Worm (Caenorhabditis elegans) whole organism, L3 larva: ENCODE results near the gene F13H10.1.
A peak's percentile ranks its signal among the peaks of the same experiment; 100 is the strongest.

Experiments
- R02D3.7 ChIP-seq: fragments of 150-350 bp; optimal IDR thresholded peaks from 2 replicates; lab custom pipeline; 2014; ENCODE audit warnings: missing biosample characterization, missing genetic modification characterization
- aly-2 ChIP-seq: fragments of 150-350 bp; optimal IDR thresholded peaks from 2 replicates; lab custom pipeline; 2014; ENCODE audit warnings: missing biosample characterization, missing genetic modification characterization
- ama-1 ChIP-seq: fragments of 150-350 bp; optimal IDR thresholded peaks from 2 replicates; lab custom pipeline; 2018
- ceh-28 ChIP-seq: fragments of 150-350 bp; optimal IDR thresholded peaks from 2 replicates; lab custom pipeline; 2014; ENCODE audit warnings: missing biosample characterization, missing genetic modification reagents, missing genetic modification characterization
- ceh-82 ChIP-seq: fragments of 150-350 bp; optimal IDR thresholded peaks from 2 replicates; lab custom pipeline; 2014; ENCODE audit warnings: missing biosample characterization, missing genetic modification characterization
- ceh-9 ChIP-seq: sonication (generic microtip); optimal IDR thresholded peaks from 2 replicates; lab custom pipeline; 2018; ENCODE audit warnings: missing biosample characterization, missing genetic modification characterization
- daf-12 ChIP-seq: fragments of 150-350 bp; optimal IDR thresholded peaks from 2 replicates; lab custom pipeline; 2014; ENCODE audit warnings: missing biosample characterization, missing genetic modification reagents, missing genetic modification characterization
- egl-27 ChIP-seq: sonication (generic microtip); optimal IDR thresholded peaks from 4 replicates; lab custom pipeline; 2017; ENCODE audit warnings: missing biosample characterization, missing genetic modification reagents, missing genetic modification characterization
- egl-5 ChIP-seq: fragments of 150-350 bp; optimal IDR thresholded peaks from 2 replicates; lab custom pipeline; 2017; ENCODE audit warnings: missing biosample characterization, missing genetic modification reagents, missing genetic modification characterization, inconsistent platforms
- elt-2 ChIP-seq: sonication (generic microtip); optimal IDR thresholded peaks from 2 replicates; lab custom pipeline; 2016; ENCODE audit warnings: missing genetic modification reagents, mild to moderate bottlenecking, missing genetic modification characterization, missing compliant biosample characterization
- elt-3 ChIP-seq, 3 experiments: fragments of 150-350 bp in 1 of 3; sonication (generic microtip) in 2 of 3; optimal IDR thresholded peaks; 2 replicates in 2 of 3; 4 replicates in 1 of 3; lab custom pipeline; 2014 to 2017; ENCODE audit warnings: missing biosample characterization in 3 of 3, missing genetic modification characterization in 3 of 3
- eor-1 ChIP-seq, 2 experiments: fragments of 150-350 bp; optimal IDR thresholded peaks; 2 replicates each; lab custom pipeline; 2014 to 2018; ENCODE audit warnings: missing biosample characterization in 2 of 2, missing genetic modification characterization in 2 of 2
- fkh-10 ChIP-seq: sonication (generic microtip); optimal IDR thresholded peaks from 2 replicates; lab custom pipeline; 2017; ENCODE audit warnings: missing biosample characterization, missing genetic modification reagents, missing genetic modification characterization
- fkh-2 ChIP-seq: fragments of 150-350 bp; optimal IDR thresholded peaks from 2 replicates; lab custom pipeline; 2014; ENCODE audit warnings: missing biosample characterization, missing genetic modification reagents, missing genetic modification characterization
- fos-1 ChIP-seq: fragments of 150-350 bp; optimal IDR thresholded peaks from 2 replicates; lab custom pipeline; 2014; ENCODE audit warnings: missing biosample characterization, missing genetic modification characterization
- hmg-11 ChIP-seq: sonication (generic microtip); optimal IDR thresholded peaks from 2 replicates; lab custom pipeline; 2016; ENCODE audit warnings: missing genetic modification characterization, missing compliant biosample characterization
- jun-1 ChIP-seq: fragments of 150-350 bp; optimal IDR thresholded peaks from 2 replicates; lab custom pipeline; 2014; ENCODE audit warnings: missing biosample characterization, missing genetic modification reagents, missing genetic modification characterization
- lsy-12 ChIP-seq: sonication (generic microtip); optimal IDR thresholded peaks from 2 replicates; lab custom pipeline; 2016; ENCODE audit warnings: mild to moderate bottlenecking, missing genetic modification characterization, missing compliant biosample characterization
- mml-1 ChIP-seq: fragments of 150-350 bp; sonication (generic microtip); optimal IDR thresholded peaks from 3 replicates; lab custom pipeline; 2014; ENCODE audit warnings: missing biosample characterization, missing genetic modification characterization
- nfya-1 ChIP-seq: sonication (generic microtip); optimal IDR thresholded peaks from 2 replicates; lab custom pipeline; 2017; ENCODE audit warnings: missing genetic modification characterization, mild to moderate bottlenecking, missing compliant biosample characterization, antibody characterized with exemption, moderate library complexity; ENCODE audit not compliant: insufficient read depth
- nhr-12 ChIP-seq: fragments of 150-350 bp; optimal IDR thresholded peaks from 2 replicates; lab custom pipeline; 2014; ENCODE audit warnings: missing biosample characterization, missing genetic modification characterization
- nhr-23 ChIP-seq: fragments of 150-350 bp; optimal IDR thresholded peaks from 2 replicates; lab custom pipeline; 2014; ENCODE audit warnings: missing biosample characterization, missing genetic modification reagents, missing genetic modification characterization
- nhr-237 ChIP-seq: fragments of 150-350 bp; optimal IDR thresholded peaks from 2 replicates; lab custom pipeline; 2014; ENCODE audit warnings: missing biosample characterization, missing genetic modification characterization
- nhr-25 ChIP-seq: sonication (generic microtip); optimal IDR thresholded peaks from 2 replicates; lab custom pipeline; 2017; ENCODE audit warnings: missing biosample characterization, missing genetic modification characterization
- nhr-28 ChIP-seq: fragments of 150-350 bp; optimal IDR thresholded peaks from 2 replicates; lab custom pipeline; 2014; ENCODE audit warnings: missing biosample characterization, missing genetic modification characterization
- nhr-43 ChIP-seq: sonication (generic microtip); optimal IDR thresholded peaks from 2 replicates; lab custom pipeline; 2016; ENCODE audit warnings: mild to moderate bottlenecking, missing genetic modification characterization, missing compliant biosample characterization; ENCODE audit not compliant: poor library complexity, severe bottlenecking
- nhr-67 ChIP-seq: fragments of 150-350 bp; optimal IDR thresholded peaks from 2 replicates; lab custom pipeline; 2014; ENCODE audit warnings: missing biosample characterization, missing genetic modification characterization
- nhr-76 ChIP-seq: fragments of 150-350 bp; sonication (generic microtip); optimal IDR thresholded peaks from 5 replicates; lab custom pipeline; 2014; ENCODE audit warnings: missing biosample characterization, missing genetic modification characterization
- nhr-77 ChIP-seq: fragments of 150-350 bp; optimal IDR thresholded peaks from 2 replicates; lab custom pipeline; 2014; ENCODE audit warnings: missing biosample characterization, missing genetic modification characterization
- pha-4 ChIP-seq: fragments of 150-350 bp; optimal IDR thresholded peaks from 2 replicates; lab custom pipeline; 2014; ENCODE audit warnings: missing biosample characterization, missing genetic modification reagents, missing genetic modification characterization
- pqm-1 ChIP-seq: fragments of 150-350 bp; optimal IDR thresholded peaks from 2 replicates; lab custom pipeline; 2017; ENCODE audit warnings: missing biosample characterization, missing genetic modification characterization, inconsistent platforms
- sea-2 ChIP-seq: fragments of 150-350 bp; sonication (generic microtip); optimal IDR thresholded peaks from 4 replicates; lab custom pipeline; 2014; ENCODE audit warnings: missing biosample characterization, missing genetic modification reagents, missing genetic modification characterization
- snpc-4 ChIP-seq: fragments of 150-350 bp; optimal IDR thresholded peaks from 2 replicates; lab custom pipeline; 2014; ENCODE audit warnings: missing biosample characterization, missing genetic modification characterization
- tbx-2 ChIP-seq: sonication (generic microtip); optimal IDR thresholded peaks from 2 replicates; lab custom pipeline; 2016; ENCODE audit warnings: mild to moderate bottlenecking, missing genetic modification characterization, missing compliant biosample characterization
- ztf-11 ChIP-seq: fragments of 150-350 bp; optimal IDR thresholded peaks from 2 replicates; lab custom pipeline; 2014; ENCODE audit warnings: missing biosample characterization, missing genetic modification characterization
- ztf-4 ChIP-seq: fragments of 150-350 bp; optimal IDR thresholded peaks from 2 replicates; lab custom pipeline; 2014; ENCODE audit warnings: missing biosample characterization, missing genetic modification characterization

F13H10.1 gene

ce11 chrIV:11006868-11007267 lies 2.5 kb downstream of the F13H10.1 start:
- TF ChIP-seq ama-1 (lab: Kevin White, UChicago) = no peak
- TF ChIP-seq hmg-11 (tag; lab: Kevin White, UChicago) = no peak
- no peak for TF ChIP-seq sea-2 (GFP tag; lab: Kevin White, UChicago)
- no peak for TF ChIP-seq mml-1 (tag; lab: Kevin White, UChicago)
- no peak for TF ChIP-seq fkh-2 (tag; lab: Kevin White, UChicago)
- TF ChIP-seq elt-2 (tag; lab: Kevin White, UChicago) = no peak
- TF ChIP-seq fos-1 = no peak
- no peak for TF ChIP-seq nhr-77 (tag; lab: Kevin White, UChicago)
- no peak for TF ChIP-seq fkh-10 (GFP tag; lab: Kevin White, UChicago)
- TF ChIP-seq ztf-4 = no peak
- TF ChIP-seq nhr-28 (tag; lab: Kevin White, UChicago) = no peak
- TF ChIP-seq pqm-1 (tag; lab: Kevin White, UChicago) = no peak
- TF ChIP-seq nhr-12 (tag; lab: Kevin White, UChicago) = no peak
- no peak for TF ChIP-seq lsy-12 (tag; lab: Kevin White, UChicago)
- no peak for TF ChIP-seq ztf-11
- no peak for TF ChIP-seq nfya-1 (tag; lab: Kevin White, UChicago)
- no peak for TF ChIP-seq nhr-25 (tag; lab: Kevin White, UChicago)
- TF ChIP-seq tbx-2 (tag; lab: Kevin White, UChicago) = no peak
- no peak for TF ChIP-seq snpc-4 (tag; lab: Kevin White, UChicago)
- no peak for TF ChIP-seq daf-12 (tag; lab: Kevin White, UChicago)
- TF ChIP-seq, all 47 proteins: peak for 0

ce11 chrIV:11008255-11008654 lies 3.9 kb downstream of the F13H10.1 start:
- no peak for TF ChIP-seq ceh-9
- peak; percentile 10 for TF ChIP-seq jun-1 (tag; lab: Kevin White, UChicago)
- no peak for TF ChIP-seq nhr-237 (tag; lab: Kevin White, UChicago)
- TF ChIP-seq nhr-76 (tag; lab: Kevin White, UChicago) = no peak
- no peak for TF ChIP-seq fkh-10 (GFP tag; lab: Kevin White, UChicago)
- TF ChIP-seq tbx-2 (tag; lab: Kevin White, UChicago) = no peak
- TF ChIP-seq pha-4 (tag; lab: Kevin White, UChicago) = peak; percentile 81
- no peak for TF ChIP-seq fkh-2 (tag; lab: Kevin White, UChicago)
- TF ChIP-seq nhr-25 (tag; lab: Kevin White, UChicago) = peak; percentile 20
- no peak for TF ChIP-seq nhr-43 (tag; lab: Kevin White, UChicago)
- TF ChIP-seq sea-2 (GFP tag; lab: Kevin White, UChicago) = no peak
- peak; percentile 1 for TF ChIP-seq nfya-1 (tag; lab: Kevin White, UChicago)
- TF ChIP-seq hmg-11 (tag; lab: Kevin White, UChicago) = peak; percentile 48
- TF ChIP-seq eor-1 (tag; optimal IDR thresholded peaks at IDR 0.05; lab: Kevin White, UChicago) = no peak
- TF ChIP-seq aly-2 (tag; lab: Kevin White, UChicago) = no peak
- TF ChIP-seq snpc-4 (tag; lab: Kevin White, UChicago) = no peak
- peak; percentile 54 for TF ChIP-seq nhr-23
- no peak for TF ChIP-seq nhr-12 (tag; lab: Kevin White, UChicago)

ce11 chrIV:11008996-11009395 lies 4.6 kb downstream of the F13H10.1 start, which contains the start of gene F13H10.6:
Gene F13H10.6 (plus strand): TSS chrIV:11009296.
- TF ChIP-seq egl-27 (tag; lab: Kevin White, UChicago) (no peak), egl-5 (tag; lab: Kevin White, UChicago) (no peak), aly-2 (tag; lab: Kevin White, UChicago) (no peak), nhr-67 (tag; lab: Kevin White, UChicago) (no peak), ztf-4 (no peak), ztf-11 (no peak), elt-3 (tag; optimal IDR thresholded peaks at IDR 0.05; lab: Kevin White, UChicago) (no peak), hmg-11 (tag; lab: Kevin White, UChicago) (no peak), R02D3.7 (tag; lab: Kevin White, UChicago) (no peak), mml-1 (tag; lab: Kevin White, UChicago) (no peak), ceh-82 (tag; lab: Kevin White, UChicago) (no peak), ceh-28 (tag; lab: Kevin White, UChicago) (no peak)
- TF ChIP-seq, all 47 proteins: peak for 0

ce11 chrIV:11009928-11010327 lies 5.6 kb downstream of the F13H10.1 start:
- TF ChIP-seq nhr-67 (tag; lab: Kevin White, UChicago) (no peak), fkh-10 (GFP tag; lab: Kevin White, UChicago) (no peak)
